Fruit fly (Drosophila melanogaster) whole organism, embryonic: ENCODE results near the gene eca.
A peak's percentile ranks its signal among the peaks of the same experiment; 100 is the strongest.

Experiments
- CG11085 ChIP-seq: fragments of 200-800 bp; sonication (Bioruptor generic); IDR thresholded peaks from 2 replicates; pipeline ENCODE4 v1.3.6; 2022; ENCODE audit warnings: missing biosample characterization, missing genetic modification characterization
- CG11723 ChIP-seq: fragments of 200-800 bp; sonication (Bioruptor generic); optimal IDR thresholded peaks from 2 replicates; lab custom pipeline; 2017; ENCODE audit warnings: missing biosample characterization, mild to moderate bottlenecking, missing genetic modification characterization
- CG12299 ChIP-seq: fragments of 200-800 bp; sonication (Bioruptor generic); optimal IDR thresholded peaks from 2 replicates; lab custom pipeline; 2018; ENCODE audit warnings: missing biosample characterization, mild to moderate bottlenecking, missing genetic modification characterization
- CG12769 ChIP-seq: fragments of 200-800 bp; sonication (Bioruptor generic); optimal IDR thresholded peaks from 2 replicates; lab custom pipeline; 2019; ENCODE audit warnings: missing biosample characterization, mild to moderate bottlenecking, missing genetic modification characterization, moderate library complexity
- CG14441 ChIP-seq: fragments of 200-800 bp; sonication (Bioruptor generic); IDR thresholded peaks from 2 replicates; pipeline ENCODE4 v1.3.6; 2022; ENCODE audit warnings: missing biosample characterization, missing genetic modification characterization
- CG17802 ChIP-seq: fragments of 200-800 bp; sonication (Bioruptor generic); optimal IDR thresholded peaks from 2 replicates; lab custom pipeline; 2018; ENCODE audit warnings: missing biosample characterization, mild to moderate bottlenecking, missing genetic modification characterization, moderate library complexity
- CG18599 ChIP-seq: fragments of 200-800 bp; sonication (Bioruptor generic); optimal IDR thresholded peaks from 3 replicates; lab custom pipeline; 2017; ENCODE audit warnings: missing biosample characterization, missing genetic modification characterization, mild to moderate bottlenecking, moderate library complexity, missing genetic modification reagents
- CG2678 ChIP-seq: fragments of 200-800 bp; sonication (Bioruptor generic); optimal IDR thresholded peaks from 3 replicates; lab custom pipeline; 2019; ENCODE audit warnings: missing biosample characterization, mild to moderate bottlenecking, missing genetic modification characterization, moderate library complexity
- CG31365 ChIP-seq: fragments of 200-800 bp; sonication (Bioruptor generic); optimal IDR thresholded peaks from 2 replicates; lab custom pipeline; 2018; ENCODE audit warnings: missing biosample characterization, mild to moderate bottlenecking, missing genetic modification characterization
- CG3281 ChIP-seq: fragments of 200-800 bp; sonication (Bioruptor generic); optimal IDR thresholded peaks from 3 replicates; lab custom pipeline; 2017; ENCODE audit warnings: missing biosample characterization, mild to moderate bottlenecking, missing genetic modification characterization
- CG33213 ChIP-seq: fragments of 200-800 bp; sonication (Bioruptor generic); optimal IDR thresholded peaks from 3 replicates; lab custom pipeline; 2016; ENCODE audit warnings: missing biosample characterization, missing genetic modification characterization
- CG3407 ChIP-seq: fragments of 200-800 bp; sonication (Bioruptor generic); optimal IDR thresholded peaks from 2 replicates; lab custom pipeline; 2018; ENCODE audit warnings: missing biosample characterization, mild to moderate bottlenecking, missing genetic modification characterization
- CG34376 ChIP-seq: fragments of 200-800 bp; sonication (Bioruptor generic); optimal IDR thresholded peaks from 2 replicates; lab custom pipeline; 2018; ENCODE audit warnings: missing biosample characterization, mild to moderate bottlenecking, missing genetic modification characterization
- CG3995 ChIP-seq: fragments of 200-800 bp; sonication (Bioruptor generic); optimal IDR thresholded peaks from 3 replicates; lab custom pipeline; 2016; ENCODE audit warnings: missing biosample characterization, missing genetic modification characterization
- CG5180 ChIP-seq: fragments of 200-800 bp; sonication (Bioruptor generic); optimal IDR thresholded peaks from 3 replicates; lab custom pipeline; 2017; ENCODE audit warnings: missing biosample characterization, missing genetic modification characterization, mild to moderate bottlenecking, moderate library complexity, missing genetic modification reagents
- CG6254 ChIP-seq: fragments of 200-800 bp; sonication (Bioruptor generic); optimal IDR thresholded peaks from 3 replicates; lab custom pipeline; 2017; ENCODE audit warnings: mild to moderate bottlenecking, missing biosample characterization, missing genetic modification reagents, missing genetic modification characterization
- CG6689 ChIP-seq: fragments of 200-800 bp; sonication (Bioruptor generic); IDR thresholded peaks from 2 replicates; pipeline ENCODE4 v1.3.6; 2022; ENCODE audit warnings: missing biosample characterization, missing genetic modification characterization
- CG7786 ChIP-seq: fragments of 200-800 bp; sonication (Bioruptor generic); optimal IDR thresholded peaks from 2 replicates; lab custom pipeline; 2016; ENCODE audit warnings: missing biosample characterization, missing genetic modification characterization
- Gug ChIP-seq: fragments of 200-800 bp; sonication (Bioruptor generic); IDR thresholded peaks from 4 replicates; pipeline ENCODE4 v1.3.6; 2022; ENCODE audit warnings: missing biosample characterization, missing genetic modification characterization
- Hmr ChIP-seq: fragments of 200-800 bp; sonication (Bioruptor generic); optimal IDR thresholded peaks from 3 replicates; lab custom pipeline; 2017; ENCODE audit warnings: mild to moderate bottlenecking, missing biosample characterization, missing genetic modification reagents, missing genetic modification characterization
- Med ChIP-seq: fragments of 200-800 bp; sonication (Bioruptor generic); peaks from one replicate; lab custom pipeline; 2016; ENCODE audit warnings: missing biosample characterization, missing genetic modification characterization, mild to moderate bottlenecking, inconsistent platforms, moderate library complexity
- Mes4 ChIP-seq: fragments of 200-800 bp; sonication (Bioruptor generic); optimal IDR thresholded peaks from 2 replicates; lab custom pipeline; 2016; ENCODE audit warnings: missing biosample characterization, missing genetic modification characterization
- Mrtf ChIP-seq: fragments of 200-800 bp; sonication (Bioruptor generic); IDR thresholded peaks from 3 replicates; pipeline ENCODE4 v1.3.6; 2022; ENCODE audit warnings: missing biosample characterization, missing genetic modification characterization
- Oaz ChIP-seq: fragments of 200-800 bp; sonication (Bioruptor generic); IDR thresholded peaks from 2 replicates; pipeline ENCODE4 v1.3.6; 2022; ENCODE audit warnings: missing biosample characterization, missing genetic modification characterization
- Pdp1 ChIP-seq, 2 experiments: fragments of 200-800 bp; sonication (Bioruptor generic); optimal IDR thresholded peaks; 3 replicates each; lab custom pipeline; 2016; ENCODE audit warnings: missing biosample characterization in 2 of 2, missing genetic modification characterization in 2 of 2, mild to moderate bottlenecking in 1 of 2, moderate library complexity in 1 of 2
- Side ChIP-seq: fragments of 200-800 bp; sonication (Bioruptor generic); optimal IDR thresholded peaks from 2 replicates; lab custom pipeline; 2016; ENCODE audit warnings: missing biosample characterization, missing genetic modification characterization
- Sox102F ChIP-seq: fragments of 200-800 bp; sonication (Bioruptor generic); optimal IDR thresholded peaks from 2 replicates; lab custom pipeline; 2018; ENCODE audit warnings: missing biosample characterization, mild to moderate bottlenecking, missing genetic modification characterization, moderate library complexity
- Vsx1 ChIP-seq: fragments of 200-800 bp; sonication (Bioruptor generic); optimal IDR thresholded peaks from 2 replicates; lab custom pipeline; 2017; ENCODE audit warnings: missing biosample characterization, mild to moderate bottlenecking, missing genetic modification characterization, missing genetic modification reagents
- ab ChIP-seq: fragments of 200-800 bp; sonication (Bioruptor generic); optimal IDR thresholded peaks from 2 replicates; lab custom pipeline; 2016; ENCODE audit warnings: missing biosample characterization, missing genetic modification characterization
- al ChIP-seq: fragments of 200-800 bp; sonication (Bioruptor generic); IDR thresholded peaks from 2 replicates; pipeline ENCODE4 v1.3.6; 2022; ENCODE audit warnings: missing biosample characterization, missing genetic modification characterization
- az2 ChIP-seq: fragments of 200-800 bp; sonication (Bioruptor generic); optimal IDR thresholded peaks from 3 replicates; lab custom pipeline; 2016; ENCODE audit warnings: missing biosample characterization, missing genetic modification characterization
- cad ChIP-seq: fragments of >200 bp; optimal IDR thresholded peaks from 2 replicates; lab custom pipeline; 2017; ENCODE audit warnings: missing biosample characterization, missing genetic modification characterization
- chif ChIP-seq, 2 experiments: fragments of 200-800 bp; sonication (Bioruptor generic); optimal IDR thresholded peaks; 3 replicates each; lab custom pipeline; 2016; ENCODE audit warnings: missing biosample characterization in 2 of 2, missing genetic modification characterization in 2 of 2
- chinmo ChIP-seq: fragments of 200-800 bp; sonication (Bioruptor generic); IDR thresholded peaks from 4 replicates; pipeline ENCODE4 v1.3.6; 2022; ENCODE audit warnings: missing biosample characterization, missing genetic modification characterization; ENCODE audit not compliant: partially characterized antibody
- dati ChIP-seq: fragments of 200-800 bp; sonication (Bioruptor generic); IDR thresholded peaks from 2 replicates; pipeline ENCODE4 v1.3.6; 2022; ENCODE audit warnings: missing biosample characterization, missing genetic modification characterization
- dm ChIP-seq: fragments of 200-800 bp; sonication (Bioruptor generic); optimal IDR thresholded peaks from 3 replicates; lab custom pipeline; 2016; ENCODE audit warnings: missing biosample characterization, missing genetic modification characterization
- fd102C ChIP-seq: fragments of 200-800 bp; sonication (Bioruptor generic); optimal IDR thresholded peaks from 2 replicates; lab custom pipeline; 2018; ENCODE audit warnings: missing biosample characterization, mild to moderate bottlenecking, missing genetic modification characterization, moderate library complexity
- ftz-f1 ChIP-seq: fragments of 200-800 bp; sonication (Bioruptor generic); optimal IDR thresholded peaks from 2 replicates; lab custom pipeline; 2016; ENCODE audit warnings: missing biosample characterization, missing genetic modification characterization
- gcm2 ChIP-seq: fragments of 200-800 bp; sonication (Bioruptor generic); optimal IDR thresholded peaks from 2 replicates; lab custom pipeline; 2016; ENCODE audit warnings: missing biosample characterization, missing genetic modification characterization
- gfzf ChIP-seq: fragments of 200-800 bp; sonication (Bioruptor generic); optimal IDR thresholded peaks from 2 replicates; lab custom pipeline; 2016; ENCODE audit warnings: missing biosample characterization, mild to moderate bottlenecking, missing genetic modification characterization, moderate library complexity
- grau ChIP-seq: fragments of 200-800 bp; optimal IDR thresholded peaks from 3 replicates; lab custom pipeline; 2019; ENCODE audit warnings: missing biosample characterization, mild to moderate bottlenecking, missing genetic modification characterization, moderate library complexity
- grn ChIP-seq: fragments of 200-800 bp; sonication (Bioruptor generic); optimal IDR thresholded peaks from 3 replicates; lab custom pipeline; 2017; ENCODE audit warnings: missing biosample characterization, missing genetic modification characterization
- insv ChIP-seq, 2 experiments: fragments of 200-800 bp; sonication (Bioruptor generic); optimal IDR thresholded peaks; 3 replicates each; lab custom pipeline; 2016 to 2018; ENCODE audit warnings: missing biosample characterization in 2 of 2, missing genetic modification characterization in 2 of 2
- mirr ChIP-seq: fragments of 200-800 bp; sonication (Bioruptor generic); optimal IDR thresholded peaks from 3 replicates; lab custom pipeline; 2018; ENCODE audit warnings: missing biosample characterization, mild to moderate bottlenecking, missing genetic modification characterization
- schlank ChIP-seq: fragments of 200-800 bp; sonication (Bioruptor generic); optimal IDR thresholded peaks from 2 replicates; lab custom pipeline; 2018; ENCODE audit warnings: missing biosample characterization, mild to moderate bottlenecking, missing genetic modification characterization
- sd ChIP-seq: fragments of 200-800 bp; sonication (Bioruptor generic); optimal IDR thresholded peaks from 3 replicates; lab custom pipeline; 2018; ENCODE audit warnings: missing biosample characterization, mild to moderate bottlenecking, missing genetic modification characterization, moderate library complexity
- slbo ChIP-seq: fragments of 200-800 bp; sonication (Bioruptor generic); IDR thresholded peaks from 2 replicates; pipeline ENCODE4 v1.3.6; 2022; ENCODE audit warnings: missing biosample characterization, missing genetic modification characterization
- sob ChIP-seq: fragments of 200-800 bp; sonication (Bioruptor generic); IDR thresholded peaks from 2 replicates; pipeline ENCODE4 v1.3.6; 2022; ENCODE audit warnings: missing biosample characterization, missing genetic modification characterization
- unc-4 ChIP-seq: fragments of 200-800 bp; sonication (Bioruptor generic); IDR thresholded peaks from 2 replicates; pipeline ENCODE4 v1.3.6; 2022; ENCODE audit warnings: missing biosample characterization, missing genetic modification characterization; ENCODE audit not compliant: partially characterized antibody
- usp ChIP-seq: fragments of >200 bp; optimal IDR thresholded peaks from 2 replicates; lab custom pipeline; 2017; ENCODE audit warnings: missing biosample characterization, missing genetic modification characterization
- wor ChIP-seq: fragments of 200-800 bp; sonication (Bioruptor generic); IDR thresholded peaks from 2 replicates; pipeline ENCODE4 v1.3.6; 2022; ENCODE audit warnings: missing biosample characterization, missing genetic modification characterization

The eca gene

dm6 chr3R:9646104-9646707 is 39.1 kb downstream of the eca start, which contains the start of gene Fst (continued):
- TF ChIP-seq dm, result no peak
- no peak for TF ChIP-seq CG14441 (GFP tag; lab: Robert Waterston, UW)
- TF ChIP-seq fd102C, result no peak
- TF ChIP-seq CG31365 (tag; lab: Kevin White, UChicago), result no peak
- TF ChIP-seq Mrtf, result no peak
- TF ChIP-seq wor (GFP tag; lab: Robert Waterston, UW), result no peak
- TF ChIP-seq CG6689, result no peak
- TF ChIP-seq mirr (GFP tag; lab: Kevin White, UChicago), result peak; percentile 73
- TF ChIP-seq grau (tag; lab: Kevin White, UChicago), result no peak
- no peak for TF ChIP-seq unc-4 (GFP tag; lab: Robert Waterston, UW)
- no peak for TF ChIP-seq CG17802
- peak; percentile 25 for TF ChIP-seq CG2678 (tag; lab: Kevin White, UChicago)
- no peak for TF ChIP-seq chif (GFP tag; optimal IDR thresholded peaks at IDR 0.05; lab: Kevin White, UChicago)
- peak; percentile 91 for TF ChIP-seq sd (tag; lab: Kevin White, UChicago)
- no peak for TF ChIP-seq CG11085 (GFP tag; lab: Robert Waterston, UW)
- TF ChIP-seq CG34376, result peak; percentile 88
- TF ChIP-seq CG3281 (GFP tag; lab: Kevin White, UChicago), result no peak
- peak; percentile 12 for TF ChIP-seq Hmr (GFP tag; lab: Kevin White, UChicago)
- peak; percentile 5 for TF ChIP-seq Vsx1 (GFP tag; lab: Kevin White, UChicago)
- no peak for TF ChIP-seq chinmo (GFP tag; lab: Robert Waterston, UW)
- TF ChIP-seq CG12769 (tag; lab: Kevin White, UChicago), result no peak
- peak; percentile 25 for TF ChIP-seq Med (GFP tag; lab: Kevin White, UChicago)

dm6 chr3R:9644620-9645019 is 40.7 kb downstream of the eca start:
- no peak for TF ChIP-seq Mes4 (GFP tag; lab: Kevin White, UChicago)
- TF ChIP-seq grn, result peak; percentile 40
- no peak for TF ChIP-seq ftz-f1 (GFP tag; lab: Kevin White, UChicago)
- TF ChIP-seq Gug (GFP tag; lab: Robert Waterston, UW), result no peak
- TF ChIP-seq CG11723 (GFP tag; lab: Kevin White, UChicago), result no peak
- TF ChIP-seq cad (GFP tag; lab: Kevin White, UChicago), result no peak
- no peak for TF ChIP-seq slbo (GFP tag; lab: Robert Waterston, UW)
- 0 out of 2 replicates have a peak, but pooled peaks have one; percentile 10 for TF ChIP-seq sob
- no peak for TF ChIP-seq insv (GFP tag; optimal IDR thresholded peaks at IDR 0.05; lab: Kevin White, UChicago)
- TF ChIP-seq al (GFP tag; lab: Robert Waterston, UW), result no peak
- no peak for TF ChIP-seq CG7786 (GFP tag; lab: Kevin White, UChicago)
- TF ChIP-seq CG18599 (GFP tag; lab: Kevin White, UChicago), result no peak
- peak in 1 of 2 experiments; percentile 69 for TF ChIP-seq Pdp1 (GFP tag; optimal IDR thresholded peaks at IDR 0.05; lab: Kevin White, UChicago)
- TF ChIP-seq CG33213 (GFP tag; lab: Kevin White, UChicago), result no peak
- TF ChIP-seq CG5180, result no peak
- TF ChIP-seq az2 (GFP tag; lab: Kevin White, UChicago), result no peak
- no peak for TF ChIP-seq schlank (tag; lab: Kevin White, UChicago)
- no peak for TF ChIP-seq CG3407
- TF ChIP-seq CG3995 (GFP tag; lab: Kevin White, UChicago), result no peak
- no peak for TF ChIP-seq usp (GFP tag; lab: Kevin White, UChicago)
- no peak for TF ChIP-seq gfzf
- no peak for TF ChIP-seq Sox102F (GFP tag; lab: Kevin White, UChicago)
- TF ChIP-seq CG12299 (tag; lab: Kevin White, UChicago), result no peak
- no peak for TF ChIP-seq ab (GFP tag; lab: Kevin White, UChicago)
- TF ChIP-seq CG6254 (GFP tag; lab: Kevin White, UChicago), result no peak
- TF ChIP-seq Oaz (GFP tag; lab: Robert Waterston, UW), result no peak
- peak; percentile 66 for TF ChIP-seq mirr (GFP tag; lab: Kevin White, UChicago)
- TF ChIP-seq gcm2 (GFP tag; lab: Kevin White, UChicago), result no peak
- TF ChIP-seq Side (GFP tag; lab: Kevin White, UChicago), result no peak
- TF ChIP-seq dati (GFP tag; lab: Robert Waterston, UW), result no peak
